Worm (Caenorhabditis elegans): Measurements from ENCODE around the gene F45E1.5.

ce11 chrX:8014407-8015003, 38.0 kb downstream of the F45E1.5 start, which contains the start of gene unk-1:
- TF ChIP-seq W03F9.2 (tag; optimal IDR thresholded peaks at IDR 0.05), result no peak
- no peak for TF ChIP-seq him-1 (tag; optimal IDR thresholded peaks at IDR 0.05)

All from whole organism, L4/young adult.